Worm (Caenorhabditis elegans) whole organism, L4 larva: Measurements from ENCODE around the gene C10E2.5.

Source experiments
- aly-2 ChIP-seq: sonication (generic microtip); optimal IDR thresholded peaks from 2 replicates; lab custom pipeline; 2018; ENCODE audit warnings: missing biosample characterization, missing genetic modification characterization
- egl-27 ChIP-seq: sonication (generic microtip); optimal IDR thresholded peaks from 3 replicates; lab custom pipeline; 2017; ENCODE audit warnings: missing biosample characterization, missing genetic modification reagents, missing genetic modification characterization
- nhr-25 ChIP-seq: sonication (generic microtip); optimal IDR thresholded peaks from 2 replicates; lab custom pipeline; 2017; ENCODE audit warnings: missing genetic modification characterization, mild to moderate bottlenecking, missing compliant biosample characterization, antibody characterized with exemption, moderate library complexity, borderline replicate concordance; ENCODE audit not compliant: insufficient read depth
- nhr-76 ChIP-seq: fragments of 150-350 bp; optimal IDR thresholded peaks from 2 replicates; lab custom pipeline; 2014; ENCODE audit warnings: missing biosample characterization, missing genetic modification characterization
- unc-39 ChIP-seq: sonication (generic microtip); optimal IDR thresholded peaks from 2 replicates; lab custom pipeline; 2017; ENCODE audit warnings: missing biosample characterization, missing genetic modification characterization
- zfp-2 ChIP-seq: sonication (generic microtip); optimal IDR thresholded peaks from 2 replicates; lab custom pipeline; 2016; ENCODE audit warnings: mild to moderate bottlenecking, missing genetic modification characterization, missing compliant biosample characterization

- TF ChIP-seq aly-2 (tag; lab: Kevin White, UChicago) (no peak), nhr-25 (tag; lab: Kevin White, UChicago) (no peak), nhr-76 (tag; lab: Kevin White, UChicago) (no peak), egl-27 (tag; lab: Kevin White, UChicago) (no peak), unc-39 (tag; lab: Kevin White, UChicago) (no peak), zfp-2 (tag; lab: Kevin White, UChicago) (no peak)
Observed at ce11 chrX:16787152-16787551, 32.8 kb upstream of the C10E2.5 start.
